Worm (Caenorhabditis elegans) whole organism, L2 larva: ENCODE data around the gene lfi-1.

Experiments
- ZK546.5 ChIP-seq: sonication (generic microtip); optimal IDR thresholded peaks from 2 replicates; lab custom pipeline; 2017; ENCODE audit warnings: missing biosample characterization, missing genetic modification characterization
- ama-1 ChIP-seq: fragments of 150-350 bp; optimal IDR thresholded peaks from 2 replicates; lab custom pipeline; 2018; ENCODE audit warnings: inconsistent platforms
- ceh-82 ChIP-seq: fragments of 150-350 bp; optimal IDR thresholded peaks from 2 replicates; lab custom pipeline; 2014; ENCODE audit warnings: missing biosample characterization, missing genetic modification characterization
- fos-1 ChIP-seq: fragments of 150-350 bp; optimal IDR thresholded peaks from 2 replicates; lab custom pipeline; 2014; ENCODE audit warnings: missing biosample characterization, missing genetic modification characterization
- lin-13 ChIP-seq: fragments of 150-350 bp; optimal IDR thresholded peaks from 2 replicates; lab custom pipeline; 2014; ENCODE audit warnings: missing biosample characterization, missing genetic modification reagents, missing genetic modification characterization
- nhr-11 ChIP-seq: fragments of 150-350 bp; optimal IDR thresholded peaks from 2 replicates; lab custom pipeline; 2014; ENCODE audit warnings: missing biosample characterization, missing genetic modification characterization
- nhr-12 ChIP-seq: fragments of 150-350 bp; optimal IDR thresholded peaks from 2 replicates; lab custom pipeline; 2014; ENCODE audit warnings: missing biosample characterization, missing genetic modification characterization
- nhr-237 ChIP-seq: fragments of 150-350 bp; optimal IDR thresholded peaks from 2 replicates; lab custom pipeline; 2014; ENCODE audit warnings: missing biosample characterization, missing genetic modification characterization
- nhr-6 ChIP-seq: fragments of 150-350 bp; optimal IDR thresholded peaks from 2 replicates; lab custom pipeline; 2014; ENCODE audit warnings: missing biosample characterization, missing genetic modification characterization
- unc-55 ChIP-seq: fragments of 150-350 bp; sonication (generic microtip); optimal IDR thresholded peaks from 3 replicates; lab custom pipeline; 2014; ENCODE audit warnings: missing biosample characterization, missing genetic modification reagents, missing genetic modification characterization
- unc-62 ChIP-seq: fragments of 150-350 bp; optimal IDR thresholded peaks from 2 replicates; lab custom pipeline; 2014; ENCODE audit warnings: missing biosample characterization, missing genetic modification reagents, missing genetic modification characterization

DNA sequence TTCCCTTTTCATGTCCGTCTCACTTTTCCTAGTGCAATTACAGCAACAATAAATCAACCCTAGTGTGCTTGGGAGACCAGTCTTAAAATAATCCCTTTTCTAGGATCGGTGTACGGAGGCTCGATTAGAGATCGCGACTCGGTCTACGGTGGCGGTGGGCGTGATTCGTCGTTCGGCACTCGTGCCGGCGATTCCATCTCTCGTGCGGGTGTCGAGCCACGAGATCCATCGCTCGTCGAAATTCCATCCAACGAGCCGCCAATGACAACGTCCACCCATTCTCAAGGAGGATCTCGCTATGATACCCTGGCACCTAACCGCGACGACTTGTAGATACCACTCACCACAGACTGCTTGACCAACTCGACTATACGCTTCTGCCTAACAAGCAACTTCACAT, 15.9 kb downstream of the lfi-1 start:
- TF ChIP-seq ama-1 (lab: Kevin White, UChicago), result no peak
- TF ChIP-seq nhr-237 (tag; lab: Kevin White, UChicago), result no peak
- TF ChIP-seq fos-1 (tag; lab: Kevin White, UChicago), result no peak
- no peak for TF ChIP-seq nhr-11
- no peak for TF ChIP-seq unc-62 (GFP tag; lab: Kevin White, UChicago)
- no peak for TF ChIP-seq ZK546.5 (tag; lab: Kevin White, UChicago)
- TF ChIP-seq lin-13, result no peak
- TF ChIP-seq ceh-82 (tag; lab: Kevin White, UChicago), result no peak
- TF ChIP-seq unc-55 (GFP tag; lab: Kevin White, UChicago), result no peak
- TF ChIP-seq nhr-12, result no peak
- no peak for TF ChIP-seq nhr-6 (tag; lab: Kevin White, UChicago)
